Worm (Caenorhabditis elegans): ENCODE results near the gene fipr-20.

- TF ChIP-seq ztf-11 (tag; optimal IDR thresholded peaks at IDR 0.05) (no peak), zag-1 (tag; optimal IDR thresholded peaks at IDR 0.05) (no peak), lin-13 (GFP tag; optimal IDR thresholded peaks at IDR 0.05) (no peak), fos-1 (tag; optimal IDR thresholded peaks at IDR 0.05) (no peak), ZK546.5 (tag; optimal IDR thresholded peaks at IDR 0.05) (no peak), ceh-82 (tag; optimal IDR thresholded peaks at IDR 0.05) (no peak), nhr-77 (tag; optimal IDR thresholded peaks at IDR 0.05) (no peak), nhr-12 (tag; optimal IDR thresholded peaks at IDR 0.05) (no peak)
Measured at ce11 chrIII:7494850-7495314, 32.7 kb upstream of the fipr-20 start.
